Fruit fly (Drosophila melanogaster) whole organism, prepupa: Measurements from ENCODE around the gene CG14327.

ENCODE experiments used
- CG10631 ChIP-seq: fragments of 200-800 bp; sonication (Bioruptor generic); optimal IDR thresholded peaks from 2 replicates; lab custom pipeline; 2016; ENCODE audit warnings: missing biosample characterization, missing genetic modification characterization
- CG10669 ChIP-seq: fragments of 200-800 bp; sonication (Bioruptor generic); optimal IDR thresholded peaks from 3 replicates; lab custom pipeline; 2018; ENCODE audit warnings: missing biosample characterization, mild to moderate bottlenecking, missing genetic modification characterization, moderate library complexity
- CG11762 ChIP-seq: fragments of 200-800 bp; sonication (Bioruptor generic); optimal IDR thresholded peaks from 3 replicates; lab custom pipeline; 2016; ENCODE audit warnings: missing biosample characterization, missing genetic modification characterization; ENCODE audit not compliant: insufficient read depth
- CG11902 ChIP-seq: fragments of 200-800 bp; sonication (Bioruptor generic); optimal IDR thresholded peaks from 3 replicates; lab custom pipeline; 2016; ENCODE audit warnings: missing biosample characterization, missing genetic modification characterization
- CG15336 ChIP-seq: fragments of 200-800 bp; sonication (Bioruptor generic); IDR thresholded peaks from 2 replicates; pipeline ENCODE4 v1.3.6; 2022; ENCODE audit warnings: missing biosample characterization, missing genetic modification characterization
- CG16779 ChIP-seq: fragments of 200-800 bp; sonication (Bioruptor generic); optimal IDR thresholded peaks from 3 replicates; lab custom pipeline; 2017; ENCODE audit warnings: missing biosample characterization, mild to moderate bottlenecking, missing genetic modification characterization
- CG3032 ChIP-seq: fragments of 200-800 bp; optimal IDR thresholded peaks from 2 replicates; lab custom pipeline; 2019; ENCODE audit warnings: missing biosample characterization, mild to moderate bottlenecking, missing genetic modification characterization, moderate library complexity
- CG31627 ChIP-seq: fragments of 200-800 bp; sonication (Bioruptor generic); optimal IDR thresholded peaks from 3 replicates; lab custom pipeline; 2016; ENCODE audit warnings: missing biosample characterization, missing genetic modification characterization
- CG32006 ChIP-seq: fragments of 200-800 bp; sonication (Bioruptor generic); optimal IDR thresholded peaks from 3 replicates; lab custom pipeline; 2017; ENCODE audit warnings: missing biosample characterization, mild to moderate bottlenecking, missing genetic modification characterization
- CG34406 ChIP-seq: fragments of 200-800 bp; sonication (Bioruptor generic); optimal IDR thresholded peaks from 3 replicates; lab custom pipeline; 2016; ENCODE audit warnings: missing biosample characterization, missing genetic modification characterization
- CG6276 ChIP-seq: fragments of 200-800 bp; sonication (Bioruptor generic); optimal IDR thresholded peaks from 2 replicates; lab custom pipeline; 2017; ENCODE audit warnings: missing biosample characterization, mild to moderate bottlenecking, missing genetic modification characterization
- CG6792 ChIP-seq: fragments of 200-800 bp; sonication (Bioruptor generic); optimal IDR thresholded peaks from 3 replicates; lab custom pipeline; 2016; ENCODE audit warnings: missing biosample characterization, missing genetic modification characterization
- CG6808 ChIP-seq: fragments of 200-800 bp; sonication (Bioruptor generic); optimal IDR thresholded peaks from 3 replicates; lab custom pipeline; 2017; ENCODE audit warnings: missing biosample characterization, missing genetic modification characterization, mild to moderate bottlenecking, moderate library complexity, missing genetic modification reagents
- CG7368 ChIP-seq: fragments of 200-800 bp; sonication (Bioruptor generic); optimal IDR thresholded peaks from 3 replicates; lab custom pipeline; 2016; ENCODE audit warnings: missing biosample characterization, missing genetic modification characterization
- CG8319 ChIP-seq: fragments of 200-800 bp; sonication (Bioruptor generic); optimal IDR thresholded peaks from 3 replicates; lab custom pipeline; 2016; ENCODE audit warnings: missing biosample characterization, missing genetic modification characterization
- CG8632 ChIP-seq: fragments of 200-800 bp; sonication (Bioruptor generic); optimal IDR thresholded peaks from 3 replicates; lab custom pipeline; 2016; ENCODE audit warnings: missing biosample characterization, missing genetic modification characterization
- Eip78C ChIP-seq: fragments of 200-800 bp; sonication (Bioruptor generic); peaks from one replicate; lab custom pipeline; 2016; ENCODE audit warnings: missing biosample characterization, missing genetic modification characterization
- Eip93F ChIP-seq: fragments of 200-800 bp; sonication (Bioruptor generic); optimal IDR thresholded peaks from 2 replicates; lab custom pipeline; 2016; ENCODE audit warnings: missing biosample characterization, mild to moderate bottlenecking, missing genetic modification characterization
- Ets21C ChIP-seq: fragments of 200-800 bp; sonication (Bioruptor generic); optimal IDR thresholded peaks from 3 replicates; lab custom pipeline; 2016; ENCODE audit warnings: missing biosample characterization, missing genetic modification characterization
- Gug ChIP-seq: fragments of 200-800 bp; sonication (Bioruptor generic); IDR thresholded peaks from 2 replicates; pipeline ENCODE4 v1.3.6; 2022; ENCODE audit warnings: missing biosample characterization, missing genetic modification characterization
- Hr39 ChIP-seq: fragments of 200-800 bp; sonication (Bioruptor generic); optimal IDR thresholded peaks from 2 replicates; lab custom pipeline; 2016; ENCODE audit warnings: missing biosample characterization, missing genetic modification characterization
- Met ChIP-seq: fragments of 200-800 bp; sonication (Bioruptor generic); optimal IDR thresholded peaks from 3 replicates; lab custom pipeline; 2016; ENCODE audit warnings: missing biosample characterization, missing genetic modification characterization
- Smox ChIP-seq: fragments of 200-800 bp; sonication (Bioruptor generic); optimal IDR thresholded peaks from 3 replicates; lab custom pipeline; 2016; ENCODE audit warnings: missing biosample characterization, missing genetic modification characterization
- Sox15 ChIP-seq: fragments of 200-800 bp; sonication (Bioruptor generic); optimal IDR thresholded peaks from 3 replicates; lab custom pipeline; 2016; ENCODE audit warnings: missing biosample characterization, missing genetic modification characterization
- achi ChIP-seq: fragments of 200-800 bp; sonication (Bioruptor generic); optimal IDR thresholded peaks from 3 replicates; lab custom pipeline; 2016; ENCODE audit warnings: missing biosample characterization, missing genetic modification characterization
- dsx ChIP-seq: fragments of 200-800 bp; optimal IDR thresholded peaks from 3 replicates; lab custom pipeline; 2019; ENCODE audit warnings: missing biosample characterization, mild to moderate bottlenecking, missing genetic modification characterization, moderate library complexity; ENCODE audit not compliant: poor library complexity, severe bottlenecking
- fd59A ChIP-seq: fragments of 200-800 bp; sonication (Bioruptor generic); optimal IDR thresholded peaks from 2 replicates; lab custom pipeline; 2017; ENCODE audit warnings: missing biosample characterization, mild to moderate bottlenecking, missing genetic modification characterization, missing genetic modification reagents
- lz ChIP-seq: fragments of 200-800 bp; sonication (Bioruptor generic); optimal IDR thresholded peaks from 3 replicates; lab custom pipeline; 2016; ENCODE audit warnings: missing biosample characterization, missing genetic modification characterization
- pdm3 ChIP-seq: fragments of 200-800 bp; sonication (Bioruptor generic); optimal IDR thresholded peaks from 3 replicates; lab custom pipeline; 2016; ENCODE audit warnings: missing biosample characterization, missing genetic modification characterization
- ss ChIP-seq, 2 experiments: fragments of 200-800 bp; sonication (Bioruptor generic); optimal IDR thresholded peaks; 2 replicates in 1 of 2; 3 replicates in 1 of 2; lab custom pipeline; 2017 to 2018; ENCODE audit warnings: mild to moderate bottlenecking in 2 of 2, missing biosample characterization in 2 of 2, missing genetic modification characterization in 2 of 2, moderate library complexity in 1 of 2
- svp ChIP-seq: fragments of 200-800 bp; sonication (Bioruptor generic); peaks from one replicate; lab custom pipeline; 2016; ENCODE audit warnings: missing biosample characterization, missing genetic modification characterization

The CG14327 gene

DNA sequence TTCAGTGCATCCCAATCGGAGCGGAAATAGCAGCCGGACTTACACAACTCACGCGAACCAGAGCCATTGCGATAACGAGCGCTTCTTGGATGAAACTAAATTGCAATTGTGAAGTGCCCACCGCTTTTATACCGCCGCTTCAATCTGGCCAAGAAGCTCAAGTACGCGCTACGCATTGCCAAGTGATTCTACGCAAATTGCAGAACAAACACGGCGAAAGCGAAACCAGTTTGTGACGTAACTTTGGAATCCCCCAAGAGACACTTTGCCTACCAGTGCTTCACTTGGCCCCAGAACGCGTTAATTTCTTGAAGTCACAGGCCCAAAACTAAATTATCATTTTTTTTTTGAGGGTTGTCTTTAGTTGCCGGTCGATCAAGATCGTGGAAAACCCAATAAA is 2.1 kb upstream of the CG14327 start, which contains the start of gene Edg91:
Gene Edg91 (minus strand): TSS at position 101 of the 400 bp plus-strand sequence.
- TF ChIP-seq CG6276: no peak
- TF ChIP-seq CG16779 (tag; lab: Kevin White, UChicago): no peak
- no peak for TF ChIP-seq achi (GFP tag; lab: Kevin White, UChicago)
- no peak for TF ChIP-seq Gug (GFP tag; lab: Robert Waterston, UW)
- no peak for TF ChIP-seq CG8632 (GFP tag; lab: Kevin White, UChicago)
- TF ChIP-seq ss (GFP tag; optimal IDR thresholded peaks at IDR 0.05; lab: Kevin White, UChicago): no peak
- no peak for TF ChIP-seq CG31627 (GFP tag; lab: Kevin White, UChicago)

DNA sequence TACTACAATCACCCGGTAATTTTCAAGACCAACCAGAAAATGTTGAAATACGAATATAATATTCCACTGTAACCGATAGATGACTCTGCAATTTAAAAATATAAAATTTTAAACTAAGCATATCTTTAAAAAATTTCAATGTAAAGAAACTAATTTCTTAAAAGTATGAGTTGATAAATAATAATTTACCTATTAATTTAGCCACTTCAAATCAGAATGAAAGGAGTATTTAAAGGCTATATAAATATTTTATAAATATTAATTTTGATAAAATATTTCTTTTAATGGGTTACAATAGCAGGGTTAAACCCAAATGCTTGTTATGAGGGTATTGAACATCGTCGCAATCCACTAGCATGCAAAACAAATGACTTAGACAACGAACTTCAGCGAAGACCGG is 1.7 kb upstream of the CG14327 start:
- no peak for TF ChIP-seq CG11762 (GFP tag; lab: Kevin White, UChicago)
- TF ChIP-seq Eip78C (GFP tag; lab: Kevin White, UChicago): peak; percentile 45

DNA sequence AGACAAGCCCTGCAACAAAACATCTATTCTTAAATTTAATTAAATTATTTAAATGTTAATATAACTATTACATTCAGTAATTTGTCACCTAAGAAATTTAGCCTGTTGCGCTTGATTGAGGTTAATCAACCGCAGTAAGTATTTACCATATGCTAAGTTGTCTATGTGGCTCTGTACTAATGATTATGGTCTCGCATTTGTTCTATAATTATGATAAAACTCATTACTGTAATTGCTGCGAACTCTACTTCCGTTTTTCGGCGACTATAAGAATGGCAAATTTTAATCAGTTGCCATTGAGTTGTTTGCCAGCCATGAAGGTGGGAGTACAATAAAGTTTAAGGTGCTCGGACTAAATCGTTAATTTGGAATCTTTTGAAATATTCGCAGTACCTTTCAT is 922 bp upstream of the CG14327 start, which contains the start of gene CG34281:
Gene CG34281 (plus strand): TSS at position 301 of the 400 bp plus-strand sequence.
- TF ChIP-seq CG6792 (GFP tag; lab: Kevin White, UChicago) (no peak), CG10669 (GFP tag; lab: Kevin White, UChicago) (no peak), lz (GFP tag; lab: Kevin White, UChicago) (no peak), Hr39 (GFP tag; lab: Kevin White, UChicago) (no peak), dsx (GFP tag; lab: Kevin White, UChicago) (no peak), Sox15 (GFP tag; lab: Kevin White, UChicago) (no peak), pdm3 (GFP tag; lab: Kevin White, UChicago) (no peak), Met (GFP tag; lab: Kevin White, UChicago) (no peak)
- TF ChIP-seq, all 60 proteins: peak for 0

DNA sequence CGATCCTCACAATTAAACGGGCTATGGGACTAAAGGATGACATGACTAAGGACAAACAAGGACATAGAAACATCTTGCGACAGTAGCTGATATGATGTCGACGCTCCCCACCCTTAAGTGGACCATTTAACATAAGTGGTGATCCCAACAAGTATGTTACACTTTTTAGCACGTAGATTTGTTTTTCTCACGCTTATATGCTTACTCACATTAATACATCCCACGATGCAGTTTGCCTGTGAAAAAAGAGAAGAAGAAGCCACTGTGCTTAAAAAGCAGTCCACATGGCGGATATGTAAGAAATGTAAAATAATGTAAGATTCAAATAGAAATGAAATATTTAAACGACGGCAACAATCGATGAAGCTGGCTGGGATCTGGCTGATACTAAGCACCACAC is 1.6 kb downstream of the CG14327 start:
- TF ChIP-seq CG8319 (GFP tag; lab: Kevin White, UChicago) (no peak), Smox (GFP tag; lab: Kevin White, UChicago) (no peak), CG10631 (GFP tag; lab: Kevin White, UChicago) (no peak), lz (GFP tag; lab: Kevin White, UChicago) (no peak), Ets21C (GFP tag; lab: Kevin White, UChicago) (no peak), CG6808 (GFP tag; lab: Kevin White, UChicago) (no peak), Eip93F (GFP tag; lab: Kevin White, UChicago) (no peak), fd59A (GFP tag; lab: Kevin White, UChicago) (no peak), CG31627 (GFP tag; lab: Kevin White, UChicago) (no peak), CG11902 (GFP tag; lab: Kevin White, UChicago) (no peak), CG16779 (tag; lab: Kevin White, UChicago) (no peak), CG7368 (GFP tag; lab: Kevin White, UChicago) (no peak), svp (GFP tag; lab: Kevin White, UChicago) (no peak), CG34406 (GFP tag; lab: Kevin White, UChicago) (no peak), CG32006 (no peak)

DNA sequence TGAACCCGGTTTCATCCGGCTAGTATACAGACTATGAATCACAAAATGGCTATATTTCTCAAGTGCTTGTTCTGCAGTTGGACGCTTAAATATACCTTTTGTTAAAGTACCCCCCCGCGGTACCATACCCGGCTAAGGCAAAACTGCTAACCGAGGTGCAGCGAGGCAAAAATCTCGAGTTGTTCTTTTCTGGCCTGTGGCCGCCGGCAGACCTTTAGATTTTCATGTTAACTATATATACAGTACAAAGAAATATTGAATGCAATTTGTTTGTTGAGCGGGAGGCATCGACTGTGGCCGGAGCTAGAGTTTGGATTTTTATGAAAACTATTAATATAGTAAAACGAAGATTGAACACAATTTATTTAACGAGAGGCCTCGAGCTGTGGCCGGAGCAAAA is 2.2 kb downstream of the CG14327 start:
- TF ChIP-seq CG15336 (0 out of 2 replicates have a peak, but pooled peaks have one; percentile 10), pdm3 (GFP tag; lab: Kevin White, UChicago) (no peak)

DNA sequence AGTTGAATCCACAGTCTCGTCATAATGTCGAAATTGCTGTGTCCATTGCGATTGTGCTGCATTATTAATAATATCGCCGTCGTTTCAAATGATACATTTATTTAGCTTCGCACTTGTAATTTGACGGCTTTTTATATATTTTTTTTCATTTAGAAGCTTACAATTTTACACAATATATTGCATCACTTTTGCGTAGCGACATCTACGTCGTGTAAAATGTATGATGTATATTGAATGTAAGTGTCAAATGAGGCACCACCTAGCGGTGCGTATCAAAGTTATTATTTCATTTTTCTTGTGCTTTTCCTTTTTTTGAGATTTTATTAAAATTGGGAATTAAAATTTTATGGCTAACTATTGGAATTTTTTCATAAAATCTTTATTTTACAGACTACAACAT is 3.0 kb downstream of the CG14327 start:
- TF ChIP-seq CG10669 (GFP tag; lab: Kevin White, UChicago) (no peak), CG3032 (tag; lab: Kevin White, UChicago) (peak; percentile 11), CG8632 (GFP tag; lab: Kevin White, UChicago) (no peak)
- TF ChIP-seq, all 60 proteins: peak for 1
